Worm (Caenorhabditis elegans): ENCODE data around the gene F14D2.19.

F14D2.19 gene

DNA sequence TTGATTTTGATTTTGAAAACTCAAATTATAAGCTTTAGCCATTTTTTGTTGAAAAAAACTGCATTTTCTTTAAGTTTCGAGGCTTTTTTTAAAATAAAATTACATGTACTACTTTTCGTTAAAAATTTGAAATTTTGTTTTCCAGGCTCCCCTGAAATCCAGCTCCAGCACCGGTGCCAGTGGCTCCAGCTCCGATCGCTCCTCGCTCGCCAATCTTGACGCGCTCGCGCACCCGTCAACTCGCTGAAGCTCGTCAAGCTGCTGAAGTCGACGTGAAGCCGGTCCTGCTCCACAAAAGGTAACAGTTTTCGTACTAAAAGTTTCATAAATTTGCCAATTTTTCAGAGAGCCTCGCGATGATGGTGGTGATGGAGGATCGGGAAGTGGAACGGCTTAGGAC lies 3.9 kb upstream of the F14D2.19 start:
- no peak for TF ChIP-seq unc-30 (tag; optimal IDR thresholded peaks at IDR 0.05)
- TF ChIP-seq nhr-84 (tag; optimal IDR thresholded peaks at IDR 0.05) = no peak
- TF ChIP-seq nhr-71 (tag; optimal IDR thresholded peaks at IDR 0.05) = no peak
- no peak for TF ChIP-seq ces-1 (GFP tag; optimal IDR thresholded peaks at IDR 0.05)
- TF ChIP-seq nhr-12 (tag; optimal IDR thresholded peaks at IDR 0.05) = no peak
- no peak for TF ChIP-seq lir-3 (tag; optimal IDR thresholded peaks at IDR 0.05; ENCODE audit: poor library complexity)
- TF ChIP-seq zag-1 (tag; optimal IDR thresholded peaks at IDR 0.05) = no peak
- TF ChIP-seq rnt-1 (tag; optimal IDR thresholded peaks at IDR 0.05) = no peak
- TF ChIP-seq dpl-1 (GFP tag; optimal IDR thresholded peaks at IDR 0.05) = no peak
- TF ChIP-seq ceh-8 (GFP tag; optimal IDR thresholded peaks at IDR 0.05) = no peak
- TF ChIP-seq ceh-63 (GFP tag; optimal IDR thresholded peaks at IDR 0.05) = no peak
- no peak for TF ChIP-seq sptf-1 (tag; optimal IDR thresholded peaks at IDR 0.05)
- TF ChIP-seq hpl-2 (GFP tag; optimal IDR thresholded peaks at IDR 0.05) = no peak
- TF ChIP-seq nhr-47 (tag; optimal IDR thresholded peaks at IDR 0.05) = no peak
- no peak for TF ChIP-seq aha-1 (tag; optimal IDR thresholded peaks at IDR 0.05)
- TF ChIP-seq elt-2 (tag; optimal IDR thresholded peaks at IDR 0.05) = no peak
- TF ChIP-seq hlh-4 (tag; optimal IDR thresholded peaks at IDR 0.05) = no peak
- TF ChIP-seq tbx-2 (tag; optimal IDR thresholded peaks at IDR 0.05) = no peak
- TF ChIP-seq lin-14 (GFP tag; optimal IDR thresholded peaks at IDR 0.05) = no peak

ce11 chrII:3340251-3340650 lies 3.3 kb upstream of the F14D2.19 start, which contains the start of gene F14D2.5:
Gene F14D2.5 (plus strand): TSS chrII:3340551.
- no peak for TF ChIP-seq nhr-237 (tag; optimal IDR thresholded peaks at IDR 0.05)
- TF ChIP-seq fkh-10 (GFP tag; optimal IDR thresholded peaks at IDR 0.05) = no peak
- no peak for TF ChIP-seq nhr-84 (tag; optimal IDR thresholded peaks at IDR 0.05)
- no peak for TF ChIP-seq lsy-2 (tag; optimal IDR thresholded peaks at IDR 0.05)
- TF ChIP-seq dpl-1 (GFP tag; optimal IDR thresholded peaks at IDR 0.05) = no peak
- no peak for TF ChIP-seq C16A3.4 (tag; optimal IDR thresholded peaks at IDR 0.05)
- TF ChIP-seq nhr-12 (tag; optimal IDR thresholded peaks at IDR 0.05) = no peak
- no peak for TF ChIP-seq hlh-4 (tag; optimal IDR thresholded peaks at IDR 0.05)

DNA sequence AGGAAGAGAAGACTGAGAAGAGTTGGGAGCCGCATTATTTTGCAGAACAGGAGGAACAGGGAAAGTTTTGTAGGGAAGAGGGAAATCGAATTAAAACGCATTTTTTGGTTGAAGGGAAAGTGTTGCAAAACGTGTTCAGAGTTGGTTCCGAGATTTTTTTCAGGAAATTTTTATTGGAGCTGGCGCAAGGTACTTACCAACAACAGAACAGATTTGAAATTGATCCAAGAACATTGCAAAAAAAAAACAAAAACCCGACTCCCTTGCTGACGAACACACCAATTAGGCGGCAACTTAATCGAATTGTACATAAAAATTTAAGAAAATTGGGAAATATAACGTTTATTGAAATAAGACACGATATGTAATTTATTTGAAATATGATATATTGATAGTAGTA lies 1.6 kb upstream of the F14D2.19 start, which contains the start of gene F14D2.7:
F14D2.7 (minus strand) TSS at position 101 of the 400 bp plus-strand sequence.
- TF ChIP-seq sox-4 (tag; optimal IDR thresholded peaks at IDR 0.05) = no peak
- no peak for TF ChIP-seq mdl-1 (tag; optimal IDR thresholded peaks at IDR 0.05)
- TF ChIP-seq rnt-1 (tag; optimal IDR thresholded peaks at IDR 0.05) = no peak
- no peak for TF ChIP-seq C16A3.4 (tag; optimal IDR thresholded peaks at IDR 0.05)
- no peak for TF ChIP-seq sup-37 (GFP tag; optimal IDR thresholded peaks at IDR 0.05)
- no peak for TF ChIP-seq nhr-90 (tag; optimal IDR thresholded peaks at IDR 0.05; ENCODE audit: poor library complexity)
- TF ChIP-seq ztf-11 (tag; optimal IDR thresholded peaks at IDR 0.05) = no peak
- no peak for TF ChIP-seq hpl-2 (GFP tag; optimal IDR thresholded peaks at IDR 0.05)
- no peak for TF ChIP-seq isw-1 (GFP tag; IDR thresholded peaks at IDR 0.05)

ce11 chrII:3332039-3332438 lies 4.9 kb downstream of the F14D2.19 start, which contains the start of gene irld-27:
Gene irld-27 (plus strand): TSS chrII:3332339.
- no peak for TF ChIP-seq efl-3 (GFP tag; optimal IDR thresholded peaks at IDR 0.05)
- no peak for TF ChIP-seq lin-14 (GFP tag; optimal IDR thresholded peaks at IDR 0.05)
- TF ChIP-seq ama-1 (optimal IDR thresholded peaks at IDR 0.05) = no peak

- TF ChIP-seq sox-4 (tag; optimal IDR thresholded peaks at IDR 0.05) (no peak), lin-15B (tag; optimal IDR thresholded peaks at IDR 0.05) (no peak), hlh-17 (GFP tag; optimal IDR thresholded peaks at IDR 0.05; ENCODE audit: borderline replicate concordance) (no peak), irx-1 (tag; optimal IDR thresholded peaks at IDR 0.05) (no peak), alr-1 (tag; optimal IDR thresholded peaks at IDR 0.05; ENCODE audit: borderline replicate concordance) (no peak)
These were observed 9.8 kb downstream of the F14D2.19 start, which contains the start of gene Y46D2A.3 for ce11 chrII:3327104-3327503. Gene Y46D2A.3 (minus strand): TSS chrII:3327204.

All from whole organism, L1 larva.